Fruit fly (Drosophila melanogaster) whole organism, embryonic: ENCODE measurements around the gene CG10254.

ENCODE experiments used
- BEAF-32 ChIP-seq: fragments of 200-800 bp; sonication (Bioruptor generic); optimal IDR thresholded peaks from 3 replicates; lab custom pipeline; 2017; ENCODE audit warnings: missing biosample characterization, missing genetic modification characterization, mild to moderate bottlenecking, moderate library complexity, missing genetic modification reagents
- Blimp-1 ChIP-seq: fragments of 200-800 bp; sonication (Bioruptor generic); optimal IDR thresholded peaks from 3 replicates; lab custom pipeline; 2018; ENCODE audit warnings: missing biosample characterization, missing genetic modification characterization, mild to moderate bottlenecking, moderate library complexity, missing genetic modification reagents
- CG10274 ChIP-seq: fragments of 200-800 bp; sonication (Bioruptor generic); optimal IDR thresholded peaks from 3 replicates; lab custom pipeline; 2017; ENCODE audit warnings: missing biosample characterization, mild to moderate bottlenecking, missing genetic modification characterization
- CG11085 ChIP-seq: fragments of 200-800 bp; sonication (Bioruptor generic); IDR thresholded peaks from 2 replicates; pipeline ENCODE4 v1.3.6; 2022; ENCODE audit warnings: missing biosample characterization, missing genetic modification characterization
- CG11093 ChIP-seq: fragments of 200-800 bp; sonication (Bioruptor generic); IDR thresholded peaks from 3 replicates; pipeline ENCODE4 v1.3.6; 2022; ENCODE audit warnings: missing biosample characterization, missing genetic modification characterization
- CG11723 ChIP-seq: fragments of 200-800 bp; sonication (Bioruptor generic); optimal IDR thresholded peaks from 2 replicates; lab custom pipeline; 2017; ENCODE audit warnings: missing biosample characterization, mild to moderate bottlenecking, missing genetic modification characterization
- CG12236 ChIP-seq: fragments of 200-800 bp; sonication (Bioruptor generic); optimal IDR thresholded peaks from 2 replicates; lab custom pipeline; 2016; ENCODE audit warnings: missing biosample characterization, missing genetic modification characterization
- CG13894 ChIP-seq: fragments of 200-800 bp; sonication (Bioruptor generic); optimal IDR thresholded peaks from 3 replicates; lab custom pipeline; 2018; ENCODE audit warnings: missing biosample characterization, mild to moderate bottlenecking, missing genetic modification characterization, moderate library complexity
- CG16779 ChIP-seq: fragments of 200-800 bp; sonication (Bioruptor generic); IDR thresholded peaks from 2 replicates; pipeline ENCODE4 v1.3.6; 2022; ENCODE audit warnings: missing biosample characterization, missing genetic modification characterization
- CG1792 ChIP-seq: fragments of 200-800 bp; sonication (Bioruptor generic); optimal IDR thresholded peaks from 2 replicates; lab custom pipeline; 2016; ENCODE audit warnings: missing biosample characterization, missing genetic modification characterization
- CG30403 ChIP-seq: fragments of 200-800 bp; sonication (Bioruptor generic); optimal IDR thresholded peaks from 3 replicates; lab custom pipeline; 2016; ENCODE audit warnings: missing biosample characterization, missing genetic modification characterization
- CG3407 ChIP-seq: fragments of 200-800 bp; sonication (Bioruptor generic); optimal IDR thresholded peaks from 2 replicates; lab custom pipeline; 2018; ENCODE audit warnings: missing biosample characterization, mild to moderate bottlenecking, missing genetic modification characterization
- CG3726 ChIP-seq: fragments of 200-800 bp; sonication (Bioruptor generic); IDR thresholded peaks from 3 replicates; pipeline ENCODE4, ENCODE4 v1.3.6; 2022; ENCODE audit warnings: missing biosample characterization, missing genetic modification characterization
- CG4360 ChIP-seq: fragments of 200-800 bp; sonication (Bioruptor generic); IDR thresholded peaks from 2 replicates; pipeline ENCODE4 v1.3.6; 2022; ENCODE audit warnings: missing biosample characterization, missing genetic modification characterization
- CG4820 ChIP-seq: fragments of 200-800 bp; sonication (Bioruptor generic); optimal IDR thresholded peaks from 3 replicates; lab custom pipeline; 2016; ENCODE audit warnings: missing biosample characterization, missing genetic modification characterization
- CG7372 ChIP-seq: fragments of 200-800 bp; sonication (Bioruptor generic); IDR thresholded peaks from 2 replicates; pipeline ENCODE4 v1.3.6; 2022; ENCODE audit warnings: missing biosample characterization, missing genetic modification characterization
- CG7963 ChIP-seq: fragments of 200-800 bp; sonication (Bioruptor generic); IDR thresholded peaks from 3 replicates; pipeline ENCODE4 v1.3.6; 2022; ENCODE audit warnings: missing biosample characterization, missing genetic modification characterization; ENCODE audit not compliant: partially characterized antibody
- CG8388 ChIP-seq: fragments of 200-800 bp; sonication (Bioruptor generic); optimal IDR thresholded peaks from 2 replicates; lab custom pipeline; 2019; ENCODE audit warnings: missing biosample characterization, mild to moderate bottlenecking, missing genetic modification characterization, moderate library complexity
- CG9876 ChIP-seq: fragments of 200-800 bp; sonication (Bioruptor generic); optimal IDR thresholded peaks from 2 replicates; lab custom pipeline; 2016; ENCODE audit warnings: missing biosample characterization, missing genetic modification characterization
- CTCF ChIP-seq: fragments of 200-800 bp; sonication (Bioruptor generic); optimal IDR thresholded peaks from 2 replicates; lab custom pipeline; 2017; ENCODE audit warnings: missing biosample characterization, mild to moderate bottlenecking, missing genetic modification characterization, moderate library complexity
- Dad ChIP-seq: fragments of 200-800 bp; sonication (Bioruptor generic); optimal IDR thresholded peaks from 3 replicates; lab custom pipeline; 2016; ENCODE audit warnings: missing biosample characterization, missing genetic modification characterization
- Hmx ChIP-seq: fragments of 200-800 bp; sonication (Bioruptor generic); optimal IDR thresholded peaks from 2 replicates; lab custom pipeline; 2016; ENCODE audit warnings: missing biosample characterization, missing genetic modification characterization
- Lim3 ChIP-seq: fragments of 200-800 bp; sonication (Bioruptor generic); IDR thresholded peaks from 2 replicates; pipeline ENCODE4 v1.3.6; 2022; ENCODE audit warnings: missing biosample characterization, missing genetic modification characterization
- MTF-1 ChIP-seq: fragments of 200-800 bp; sonication (Bioruptor generic); optimal IDR thresholded peaks from 2 replicates; lab custom pipeline; 2018; ENCODE audit warnings: missing biosample characterization, mild to moderate bottlenecking, missing genetic modification characterization, borderline replicate concordance
- Mes4 ChIP-seq: fragments of 200-800 bp; sonication (Bioruptor generic); optimal IDR thresholded peaks from 2 replicates; lab custom pipeline; 2016; ENCODE audit warnings: missing biosample characterization, missing genetic modification characterization
- NC2β ChIP-seq: fragments of 200-800 bp; sonication (Bioruptor generic); optimal IDR thresholded peaks from 2 replicates; lab custom pipeline; 2016; ENCODE audit warnings: missing biosample characterization, missing genetic modification characterization
- Nf-YB ChIP-seq: fragments of 200-800 bp; sonication (Bioruptor generic); optimal IDR thresholded peaks from 3 replicates; lab custom pipeline; 2019; ENCODE audit warnings: missing biosample characterization, mild to moderate bottlenecking, missing genetic modification characterization, moderate library complexity
- Rfx ChIP-seq: fragments of 200-800 bp; sonication (Bioruptor generic); IDR thresholded peaks from 2 replicates; pipeline ENCODE4 v1.3.6; 2022; ENCODE audit warnings: missing biosample characterization, missing genetic modification characterization
- Rx ChIP-seq: fragments of 200-800 bp; sonication (Bioruptor generic); IDR thresholded peaks from 2 replicates; pipeline ENCODE4 v1.3.6; 2022; ENCODE audit warnings: missing biosample characterization, missing genetic modification characterization
- Six4 ChIP-seq: fragments of 200-800 bp; sonication (Bioruptor generic); optimal IDR thresholded peaks from 2 replicates; lab custom pipeline; 2016; ENCODE audit warnings: missing biosample characterization, missing genetic modification characterization
- Sox100B ChIP-seq: fragments of 200-800 bp; sonication (Bioruptor generic); optimal IDR thresholded peaks from 3 replicates; lab custom pipeline; 2018; ENCODE audit warnings: missing biosample characterization, mild to moderate bottlenecking, missing genetic modification characterization
- Sry-β ChIP-seq: fragments of 200-800 bp; sonication (Bioruptor generic); optimal IDR thresholded peaks from 2 replicates; lab custom pipeline; 2018; ENCODE audit warnings: missing biosample characterization, mild to moderate bottlenecking, missing genetic modification characterization, moderate library complexity
- TFAM ChIP-seq: fragments of 200-800 bp; sonication (Bioruptor generic); optimal IDR thresholded peaks from 2 replicates; lab custom pipeline; 2017; ENCODE audit warnings: missing biosample characterization, missing genetic modification characterization, inconsistent platforms
- ato ChIP-seq: fragments of 200-800 bp; sonication (Bioruptor generic); IDR thresholded peaks from 2 replicates; pipeline ENCODE4 v1.3.6; 2022; ENCODE audit warnings: missing biosample characterization, missing genetic modification characterization; ENCODE audit not compliant: partially characterized antibody
- eve ChIP-seq, 2 experiments: fragments of >200 bp; optimal IDR thresholded peaks; 2 replicates each; lab custom pipeline; 2017; ENCODE audit warnings: missing biosample characterization in 2 of 2, missing genetic modification characterization in 2 of 2
- fd102C ChIP-seq: fragments of 200-800 bp; sonication (Bioruptor generic); optimal IDR thresholded peaks from 2 replicates; lab custom pipeline; 2018; ENCODE audit warnings: missing biosample characterization, mild to moderate bottlenecking, missing genetic modification characterization, moderate library complexity
- hbn ChIP-seq: fragments of 200-800 bp; sonication (Bioruptor generic); IDR thresholded peaks from 2 replicates; pipeline ENCODE4 v1.3.6; 2022; ENCODE audit warnings: missing biosample characterization, missing genetic modification characterization; ENCODE audit not compliant: partially characterized antibody
- lilli ChIP-seq: fragments of 200-800 bp; sonication (Bioruptor generic); optimal IDR thresholded peaks from 3 replicates; lab custom pipeline; 2016; ENCODE audit warnings: missing biosample characterization, missing genetic modification characterization
- nau ChIP-seq: fragments of 200-800 bp; sonication (Bioruptor generic); optimal IDR thresholded peaks from 3 replicates; lab custom pipeline; 2017; ENCODE audit warnings: missing biosample characterization, mild to moderate bottlenecking, missing genetic modification characterization, missing genetic modification reagents
- org-1 ChIP-seq: fragments of 200-800 bp; sonication (Bioruptor generic); optimal IDR thresholded peaks from 2 replicates; lab custom pipeline; 2017; ENCODE audit warnings: missing biosample characterization, missing genetic modification characterization
- p53 ChIP-seq: fragments of 200-800 bp; sonication (Bioruptor generic); optimal IDR thresholded peaks from 2 replicates; lab custom pipeline; 2016; ENCODE audit warnings: missing biosample characterization, missing genetic modification characterization
- repo ChIP-seq: fragments of 200-800 bp; sonication (Bioruptor generic); optimal IDR thresholded peaks from 2 replicates; lab custom pipeline; 2016; ENCODE audit warnings: missing biosample characterization, missing genetic modification characterization
- rib ChIP-seq: fragments of 200-800 bp; sonication (Bioruptor generic); IDR thresholded peaks from 2 replicates; pipeline ENCODE4 v1.3.6; 2022; ENCODE audit warnings: missing biosample characterization, missing genetic modification characterization
- ro ChIP-seq: fragments of 200-800 bp; sonication (Bioruptor generic); IDR thresholded peaks from 2 replicates; pipeline ENCODE4 v1.3.6; 2022; ENCODE audit warnings: missing biosample characterization, missing genetic modification characterization
- so ChIP-seq: fragments of 200-800 bp; sonication (Bioruptor generic); IDR thresholded peaks from 3 replicates; pipeline ENCODE4 v1.3.6; 2022; ENCODE audit warnings: missing biosample characterization, missing genetic modification characterization
- trh ChIP-seq: fragments of 200-800 bp; sonication (Bioruptor generic); optimal IDR thresholded peaks from 2 replicates; lab custom pipeline; 2016; ENCODE audit warnings: missing biosample characterization, missing genetic modification characterization
- tup ChIP-seq: fragments of 200-800 bp; sonication (Bioruptor generic); optimal IDR thresholded peaks from 2 replicates; lab custom pipeline; 2016; ENCODE audit warnings: missing biosample characterization, mild to moderate bottlenecking, missing genetic modification characterization, moderate library complexity
- vnd ChIP-seq: fragments of 200-800 bp; sonication (Bioruptor generic); IDR thresholded peaks from 3 replicates; pipeline ENCODE4 v1.3.6; 2022; ENCODE audit warnings: missing biosample characterization, missing genetic modification characterization; ENCODE audit not compliant: partially characterized antibody
- zfh1 ChIP-seq: fragments of 200-800 bp; sonication (Bioruptor generic); IDR thresholded peaks from 3 replicates; pipeline ENCODE4 v1.3.6; 2022; ENCODE audit warnings: missing biosample characterization, missing genetic modification characterization

The CG10254 gene

DNA sequence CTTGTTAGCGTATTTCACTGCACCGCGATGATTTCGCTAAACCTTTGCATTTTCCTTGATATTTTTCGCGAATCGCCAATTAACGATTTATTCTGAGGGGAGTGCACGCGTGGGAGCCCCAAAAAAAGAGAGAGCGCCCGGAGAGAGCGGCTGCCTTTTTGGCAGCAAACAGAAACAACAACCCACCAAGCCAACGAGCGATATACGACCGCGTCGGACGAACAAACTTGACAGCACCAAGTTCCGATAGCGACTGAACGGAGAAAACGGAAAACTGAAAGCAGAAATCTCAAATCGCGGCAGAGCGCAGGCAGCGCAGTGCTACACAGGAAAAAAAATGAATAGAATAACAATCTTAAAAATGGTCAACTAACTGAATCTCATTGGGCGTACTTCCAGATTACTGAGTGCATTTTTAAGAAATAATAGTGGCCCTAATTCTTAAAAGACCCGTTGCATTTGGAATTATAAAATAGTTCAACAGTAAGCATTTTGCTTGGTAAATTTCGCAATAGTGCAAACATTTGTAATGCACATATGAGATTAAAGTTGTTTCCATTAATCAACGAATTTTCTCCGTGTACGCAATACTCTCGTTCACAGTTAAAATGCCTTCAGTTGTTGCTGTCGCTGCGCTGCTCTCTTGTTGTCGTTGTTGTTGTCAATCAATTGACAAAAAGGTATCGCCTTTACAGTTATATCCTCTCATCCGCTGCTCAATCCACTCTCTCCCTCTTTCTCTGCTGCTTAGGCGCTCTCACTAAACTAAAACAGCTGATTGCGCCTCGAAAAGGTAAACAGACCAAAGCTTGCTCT is 25.2 kb downstream of the CG10254 start, which contains the start of gene CG31145 (continued):
- TF ChIP-seq CTCF (peak; percentile 86), eve (GFP tag; optimal IDR thresholded peaks at IDR 0.05; lab: Kevin White, UChicago) (peak in 1 of 2 experiments; percentile 100), tup (GFP tag; lab: Kevin White, UChicago) (peak; percentile 99), CG11093 (GFP tag; lab: Robert Waterston, UW) (peak; percentile 99), CG30403 (GFP tag; lab: Kevin White, UChicago) (peak; percentile 100), Dad (GFP tag; lab: Kevin White, UChicago) (peak; percentile 99), CG3726 (GFP tag; lab: Robert Waterston, UW) (peak; percentile 99), org-1 (GFP tag; lab: Kevin White, UChicago) (peak; percentile 100), CG9876 (GFP tag; lab: Kevin White, UChicago) (peak; percentile 99), TFAM (GFP tag; lab: Kevin White, UChicago) (peak; percentile 95), vnd (GFP tag; lab: Robert Waterston, UW) (no peak), Mes4 (GFP tag; lab: Kevin White, UChicago) (peak; percentile 99), Rx (peak; percentile 98), Sox100B (GFP tag; lab: Kevin White, UChicago) (peak; percentile 100), CG13894 (tag; lab: Kevin White, UChicago) (peak; percentile 98), CG7372 (GFP tag; lab: Robert Waterston, UW) (peak; percentile 99), CG8388 (GFP tag; lab: Kevin White, UChicago) (peak; percentile 99), Lim3 (GFP tag; lab: Robert Waterston, UW) (peak; percentile 98), Blimp-1 (GFP tag; lab: Kevin White, UChicago) (peak; percentile 98), repo (GFP tag; lab: Kevin White, UChicago) (peak; percentile 99), hbn (GFP tag; lab: Robert Waterston, UW) (no peak; the same call in 1 of the 2 replicates), Six4 (peak; percentile 99), CG3407 (GFP tag; lab: Kevin White, UChicago) (peak; percentile 99), rib (GFP tag; lab: Robert Waterston, UW) (peak; percentile 97), fd102C (peak; percentile 71), CG1792 (peak; percentile 99), CG12236 (GFP tag; lab: Kevin White, UChicago) (peak; percentile 99), CG16779 (GFP tag; lab: Robert Waterston, UW) (peak; percentile 96), p53 (GFP tag; lab: Kevin White, UChicago) (peak; percentile 98), MTF-1 (GFP tag; lab: Kevin White, UChicago) (peak; percentile 93), CG4360 (GFP tag; lab: Robert Waterston, UW) (peak; percentile 88), Hmx (GFP tag; lab: Kevin White, UChicago) (peak; percentile 98), nau (peak; percentile 100), zfh1 (peak; percentile 99), BEAF-32 (GFP tag; lab: Kevin White, UChicago) (peak; percentile 41), Nf-YB (GFP tag; lab: Kevin White, UChicago) (peak; percentile 91), NC2β (GFP tag; lab: Kevin White, UChicago) (peak; percentile 99), so (GFP tag; lab: Robert Waterston, UW) (peak; percentile 99), ato (peak; percentile 64; the same call in 1 of the 2 replicates), CG11085 (GFP tag; lab: Robert Waterston, UW) (peak; percentile 97), Rfx (GFP tag; lab: Robert Waterston, UW) (peak; percentile 99), ro (GFP tag; lab: Robert Waterston, UW) (peak; percentile 97), Sry-β (peak; percentile 73), CG11723 (GFP tag; lab: Kevin White, UChicago) (peak; percentile 100), CG4820 (GFP tag; lab: Kevin White, UChicago) (peak; percentile 99), CG10274 (peak; percentile 97), lilli (GFP tag; lab: Kevin White, UChicago) (peak; percentile 100), CG7963 (GFP tag; lab: Robert Waterston, UW) (0 out of 3 replicates have a peak, but pooled peaks have one; percentile 47), trh (GFP tag; lab: Kevin White, UChicago) (peak; percentile 99)
